Fruit fly (Drosophila melanogaster) Kc167 (cell line): Measurements from ENCODE around the gene CG32727.

Source experiments
- Myc ChIP-seq: fragments of >200 bp; optimal IDR thresholded peaks from 2 replicates; lab custom pipeline; 2017; ENCODE audit warnings: missing external identifiers
- Sin3A ChIP-seq: fragments of >200 bp; optimal IDR thresholded peaks from 2 replicates; lab custom pipeline; 2018; ENCODE audit warnings: missing external identifiers
- h ChIP-seq: fragments of >200 bp; optimal IDR thresholded peaks from 3 replicates; lab custom pipeline; 2018; ENCODE audit warnings: missing external identifiers
- insv ChIP-seq: fragments of >200 bp; optimal IDR thresholded peaks from 3 replicates; lab custom pipeline; 2018; ENCODE audit warnings: missing external identifiers
- psq ChIP-seq: fragments of >200 bp; optimal IDR thresholded peaks from 2 replicates; lab custom pipeline; 2017; ENCODE audit warnings: missing external identifiers
- ttk ChIP-seq: sonication (Bioruptor generic); optimal IDR thresholded peaks from 2 replicates; lab custom pipeline; 2017; ENCODE audit warnings: missing external identifiers

Gene CG32727

dm6 chrX:7406908-7407307 lies at the start of gene CG32727:
CG32727 (plus strand) TSS chrX:7407208.
- TF ChIP-seq Myc (lab: Kevin White, UChicago) = no peak
- TF ChIP-seq ttk (lab: Kevin White, UChicago) = no peak
- no peak for TF ChIP-seq insv
- no peak for TF ChIP-seq h (lab: Kevin White, UChicago)
- TF ChIP-seq Sin3A = no peak
- TF ChIP-seq psq (lab: Kevin White, UChicago) = no peak

dm6 chrX:7358496-7358895 lies 48.5 kb upstream of the CG32727 start, which contains the start of gene CG1999:
CG1999 (plus strand) TSS chrX:7358796.
- TF ChIP-seq Sin3A (no peak), insv (no peak), h (lab: Kevin White, UChicago) (no peak), Myc (lab: Kevin White, UChicago) (no peak), psq (lab: Kevin White, UChicago) (no peak), ttk (lab: Kevin White, UChicago) (no peak)

- TF ChIP-seq Myc (lab: Kevin White, UChicago) (no peak), h (lab: Kevin White, UChicago) (no peak), insv (no peak), psq (lab: Kevin White, UChicago) (no peak), Sin3A (no peak)
These were observed 38.6 kb upstream of the CG32727 start for dm6 chrX:7368361-7368760.

- TF ChIP-seq h (lab: Kevin White, UChicago) (no peak), Myc (lab: Kevin White, UChicago) (no peak), ttk (lab: Kevin White, UChicago) (no peak), Sin3A (no peak), insv (no peak)
These were observed 34.5 kb upstream of the CG32727 start for dm6 chrX:7372475-7372874.

- TF ChIP-seq h (lab: Kevin White, UChicago) (no peak), Sin3A (no peak), psq (lab: Kevin White, UChicago) (no peak), ttk (lab: Kevin White, UChicago) (no peak), Myc (lab: Kevin White, UChicago) (no peak), insv (no peak)
These were observed 29.2 kb upstream of the CG32727 start, which contains the start of gene CheA7a for dm6 chrX:7377840-7378239. CheA7a (plus strand) TSS chrX:7378140.

dm6 chrX:7379569-7379968 lies 27.4 kb upstream of the CG32727 start:
- TF ChIP-seq psq (lab: Kevin White, UChicago) (no peak), ttk (lab: Kevin White, UChicago) (no peak), h (lab: Kevin White, UChicago) (no peak), Sin3A (no peak), insv (no peak), Myc (lab: Kevin White, UChicago) (no peak)

- TF ChIP-seq Sin3A (no peak), psq (lab: Kevin White, UChicago) (no peak), ttk (lab: Kevin White, UChicago) (no peak), insv (no peak), h (lab: Kevin White, UChicago) (no peak), Myc (lab: Kevin White, UChicago) (no peak)
These were observed 24.1 kb upstream of the CG32727 start, which contains the start of gene CG42781 for dm6 chrX:7382890-7383289. CG42781 (minus strand) TSS chrX:7382990.

dm6 chrX:7403074-7403473 lies 3.9 kb upstream of the CG32727 start, which contains the start of gene CG15035:
CG15035 (minus strand) TSS chrX:7403174.
- TF ChIP-seq Myc (lab: Kevin White, UChicago) (no peak), psq (lab: Kevin White, UChicago) (no peak), ttk (lab: Kevin White, UChicago) (no peak), Sin3A (no peak), h (lab: Kevin White, UChicago) (no peak), insv (no peak)

- TF ChIP-seq Sin3A = no peak
- no peak for TF ChIP-seq insv
- TF ChIP-seq Myc (lab: Kevin White, UChicago) = no peak
- no peak for TF ChIP-seq psq (lab: Kevin White, UChicago)
- TF ChIP-seq ttk (lab: Kevin White, UChicago) = no peak
- TF ChIP-seq h (lab: Kevin White, UChicago) = no peak
These were observed 1.3 kb upstream of the CG32727 start, which contains the start of gene CG1677 for dm6 chrX:7405697-7406096. CG1677 (minus strand) TSS chrX:7405797.

- TF ChIP-seq insv (no peak), Myc (lab: Kevin White, UChicago) (no peak), h (lab: Kevin White, UChicago) (no peak), ttk (lab: Kevin White, UChicago) (no peak), psq (lab: Kevin White, UChicago) (no peak), Sin3A (no peak)
These were observed 4.8 kb downstream of the CG32727 start, which contains the start of gene CG42246 for dm6 chrX:7411806-7412205. CG42246 (minus strand) TSS chrX:7411906.

- TF ChIP-seq insv (no peak), ttk (lab: Kevin White, UChicago) (no peak), Myc (lab: Kevin White, UChicago) (no peak), h (lab: Kevin White, UChicago) (no peak), psq (lab: Kevin White, UChicago) (no peak), Sin3A (no peak)
These were observed 5.4 kb downstream of the CG32727 start, which contains the start of gene CG42704 for dm6 chrX:7412368-7412767. CG42704 (plus strand) TSS chrX:7412668.

- no peak for TF ChIP-seq insv
- TF ChIP-seq h (lab: Kevin White, UChicago) = no peak
- TF ChIP-seq psq (lab: Kevin White, UChicago) = no peak
- TF ChIP-seq Myc (lab: Kevin White, UChicago) = no peak
- TF ChIP-seq Sin3A = no peak
- TF ChIP-seq ttk (lab: Kevin White, UChicago) = no peak
These were observed 6.6 kb downstream of the CG32727 start, which contains the start of gene CG42705 for dm6 chrX:7413569-7413968. CG42705 (plus strand) TSS chrX:7413869.

- TF ChIP-seq Myc (lab: Kevin White, UChicago) (no peak), ttk (lab: Kevin White, UChicago) (no peak), psq (lab: Kevin White, UChicago) (no peak), Sin3A (no peak), h (lab: Kevin White, UChicago) (no peak), insv (no peak)
These were observed 8.0 kb downstream of the CG32727 start for dm6 chrX:7415027-7415426.
